Fruit fly (Drosophila melanogaster): Measurements from ENCODE around the gene Gtpx.

The Gtpx gene

DNA sequence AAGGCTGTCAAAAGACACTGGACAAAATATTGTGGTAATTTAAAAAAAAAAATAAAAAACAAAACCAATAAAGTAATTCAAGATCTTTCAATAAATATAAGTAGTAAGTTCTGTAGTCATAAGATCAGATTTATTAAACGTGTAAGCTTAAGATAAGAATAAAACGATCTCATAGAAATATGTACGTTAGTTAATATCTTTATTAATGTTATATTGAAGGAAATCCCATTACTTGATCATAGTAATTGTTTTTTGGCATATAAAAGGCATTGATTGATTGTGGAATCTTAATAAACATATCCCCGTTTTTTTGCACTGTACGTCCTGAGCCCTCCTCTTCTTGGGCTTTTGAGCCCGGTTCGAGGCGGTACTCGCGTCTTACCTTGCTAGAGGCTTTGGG lies 17.2 kb downstream of the Gtpx start (continued):
- peak; percentile 90 for TF ChIP-seq Met (GFP tag; optimal IDR thresholded peaks at IDR 0.05)
- TF ChIP-seq Sox102F (GFP tag; optimal IDR thresholded peaks at IDR 0.05): peak; percentile 70
- TF ChIP-seq spab (GFP tag; optimal IDR thresholded peaks at IDR 0.05): no peak
- TF ChIP-seq CG1621 (tag; optimal IDR thresholded peaks at IDR 0.05): no peak
- peak; percentile 85 for TF ChIP-seq CG34406 (GFP tag; optimal IDR thresholded peaks at IDR 0.05)
- peak; percentile 74 for TF ChIP-seq cyc (GFP tag; optimal IDR thresholded peaks at IDR 0.05)
- TF ChIP-seq CG4318 (GFP tag; optimal IDR thresholded peaks at IDR 0.05): peak; percentile 7
- TF ChIP-seq Sox14 (GFP tag; optimal IDR thresholded peaks at IDR 0.05): peak; percentile 66
- peak; percentile 54 for TF ChIP-seq CG11902 (GFP tag; optimal IDR thresholded peaks at IDR 0.05)
- peak; percentile 68 for TF ChIP-seq pdm3 (GFP tag; optimal IDR thresholded peaks at IDR 0.05)
- no peak for TF ChIP-seq Lpt (GFP tag; optimal IDR thresholded peaks at IDR 0.05)
- no peak for TF ChIP-seq CG9139 (GFP tag; optimal IDR thresholded peaks at IDR 0.05)
- peak; percentile 55 for TF ChIP-seq CG32006 (GFP tag; optimal IDR thresholded peaks at IDR 0.05)
- TF ChIP-seq fkh (GFP tag; optimal IDR thresholded peaks at IDR 0.05): no peak
- peak; percentile 51 for TF ChIP-seq Eip93F (GFP tag; optimal IDR thresholded peaks at IDR 0.05)
- TF ChIP-seq CG6792 (GFP tag; optimal IDR thresholded peaks at IDR 0.05): peak; percentile 83

- TF ChIP-seq CG31627 (GFP tag; optimal IDR thresholded peaks at IDR 0.05) (no peak), svp (GFP tag) (peak; percentile 47), net (GFP tag; optimal IDR thresholded peaks at IDR 0.05) (no peak), fkh (GFP tag; optimal IDR thresholded peaks at IDR 0.05) (peak; percentile 52), vri (GFP tag; optimal IDR thresholded peaks at IDR 0.05) (peak; percentile 45), Ets96B (tag; optimal IDR thresholded peaks at IDR 0.05) (no peak), salr (GFP tag; optimal IDR thresholded peaks at IDR 0.05) (no peak), Smox (GFP tag; optimal IDR thresholded peaks at IDR 0.05) (no peak), CG11762 (GFP tag; optimal IDR thresholded peaks at IDR 0.05; ENCODE audit: insufficient read depth) (no peak), esn (GFP tag; optimal IDR thresholded peaks at IDR 0.05) (no peak), CG10631 (GFP tag; optimal IDR thresholded peaks at IDR 0.05) (no peak), Met (GFP tag; optimal IDR thresholded peaks at IDR 0.05) (no peak), CG6163 (GFP tag; IDR thresholded peaks at IDR 0.05) (no peak), Hr38 (GFP tag; optimal IDR thresholded peaks at IDR 0.05) (no peak), CG16779 (tag; optimal IDR thresholded peaks at IDR 0.05) (no peak), fd85E (GFP tag; optimal IDR thresholded peaks at IDR 0.05) (no peak), Lpt (GFP tag; optimal IDR thresholded peaks at IDR 0.05) (no peak), CG11902 (GFP tag; optimal IDR thresholded peaks at IDR 0.05) (no peak), Hr39 (GFP tag; optimal IDR thresholded peaks at IDR 0.05) (no peak), pdm3 (GFP tag; optimal IDR thresholded peaks at IDR 0.05) (no peak), CG6808 (GFP tag; optimal IDR thresholded peaks at IDR 0.05) (no peak), Eip75B (GFP tag; optimal IDR thresholded peaks at IDR 0.05) (no peak), CG8632 (GFP tag; optimal IDR thresholded peaks at IDR 0.05) (no peak), CG1621 (tag; optimal IDR thresholded peaks at IDR 0.05) (no peak), CG4318 (GFP tag; optimal IDR thresholded peaks at IDR 0.05) (no peak), CG6854 (GFP tag; optimal IDR thresholded peaks at IDR 0.05) (peak; percentile 7), ss (GFP tag; optimal IDR thresholded peaks at IDR 0.05) (no peak), CG3919 (GFP tag; optimal IDR thresholded peaks at IDR 0.05) (no peak), CG34406 (GFP tag; optimal IDR thresholded peaks at IDR 0.05) (no peak)
Observed at dm6 chr3L:3344528-3344927, 18.5 kb downstream of the Gtpx start.

DNA sequence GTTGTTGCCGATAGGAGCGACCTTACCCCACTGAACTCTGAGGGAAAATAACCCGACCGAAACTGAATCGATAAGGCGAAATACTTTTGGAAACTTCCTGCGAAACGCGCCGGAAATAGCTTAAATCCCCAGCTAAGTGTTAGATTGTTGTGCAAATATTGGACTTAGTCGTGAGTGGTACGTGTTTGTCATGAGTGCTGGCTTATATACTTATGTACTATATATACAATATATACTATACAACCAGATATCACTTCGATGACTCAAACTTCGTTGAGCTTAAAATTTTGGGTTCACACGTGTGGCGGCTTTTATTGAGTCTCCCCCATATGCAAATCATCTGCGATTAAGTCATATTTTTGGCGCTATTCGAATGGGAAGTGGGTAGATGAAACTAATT lies 20.2 kb downstream of the Gtpx start:
- TF ChIP-seq fd59A (GFP tag; optimal IDR thresholded peaks at IDR 0.05) (no peak), fkh (GFP tag; optimal IDR thresholded peaks at IDR 0.05) (peak; percentile 24)
